Worm (Caenorhabditis elegans) whole organism, midembryonic: Measurements from ENCODE around the gene ZK1058.3.

Experiments
- T22C8.4 ChIP-seq: fragments of 200-800 bp; sonication (Bioruptor generic); IDR thresholded peaks from 2 replicates; pipeline ENCODE4 v1.3.6; 2022; ENCODE audit warnings: missing genetic modification characterization, missing compliant biosample characterization
- cog-1 ChIP-seq: sonication (generic microtip); optimal IDR thresholded peaks from 2 replicates; lab custom pipeline; 2016; ENCODE audit warnings: missing genetic modification characterization, missing compliant biosample characterization
- flt-1 ChIP-seq: fragments of 200-800 bp; sonication (Bioruptor generic); IDR thresholded peaks from 2 replicates; pipeline ENCODE4 v1.3.6; 2022; ENCODE audit warnings: missing genetic modification characterization, missing compliant biosample characterization
- klf-2 ChIP-seq: fragments of 200-800 bp; sonication (Bioruptor generic); conservative IDR thresholded peaks from 2 replicates; pipeline ENCODE4 v1.3.6; 2022; ENCODE audit warnings: missing genetic modification reagents, missing genetic modification characterization, missing compliant biosample characterization
- med-1 ChIP-seq: sonication (generic microtip); optimal IDR thresholded peaks from 2 replicates; lab custom pipeline; 2017; ENCODE audit warnings: missing genetic modification characterization, mild to moderate bottlenecking, missing compliant biosample characterization, antibody characterized with exemption, missing genetic modification reagents; ENCODE audit not compliant: insufficient read depth
- ref-1 ChIP-seq: fragments of 200-800 bp; sonication (Bioruptor generic); conservative IDR thresholded peaks from 2 replicates; pipeline ENCODE4 v1.3.6; 2022; ENCODE audit warnings: missing genetic modification reagents, missing genetic modification characterization, missing compliant biosample characterization
- tab-1 ChIP-seq: fragments of 200-800 bp; sonication (Bioruptor generic); IDR thresholded peaks from 2 replicates; pipeline ENCODE4 v1.3.6; 2022; ENCODE audit warnings: missing genetic modification characterization, missing compliant biosample characterization
- ztf-23 ChIP-seq: fragments of 200-800 bp; sonication (Bioruptor generic); IDR thresholded peaks from 2 replicates; pipeline ENCODE4 v1.3.6; 2022; ENCODE audit warnings: missing genetic modification reagents, missing genetic modification characterization, missing compliant biosample characterization
- ztf-29 ChIP-seq: fragments of 200-800 bp; sonication (Bioruptor generic); IDR thresholded peaks from 2 replicates; pipeline ENCODE4 v1.3.6; 2022; ENCODE audit warnings: missing genetic modification reagents, missing genetic modification characterization, missing compliant biosample characterization

Gene ZK1058.3

DNA sequence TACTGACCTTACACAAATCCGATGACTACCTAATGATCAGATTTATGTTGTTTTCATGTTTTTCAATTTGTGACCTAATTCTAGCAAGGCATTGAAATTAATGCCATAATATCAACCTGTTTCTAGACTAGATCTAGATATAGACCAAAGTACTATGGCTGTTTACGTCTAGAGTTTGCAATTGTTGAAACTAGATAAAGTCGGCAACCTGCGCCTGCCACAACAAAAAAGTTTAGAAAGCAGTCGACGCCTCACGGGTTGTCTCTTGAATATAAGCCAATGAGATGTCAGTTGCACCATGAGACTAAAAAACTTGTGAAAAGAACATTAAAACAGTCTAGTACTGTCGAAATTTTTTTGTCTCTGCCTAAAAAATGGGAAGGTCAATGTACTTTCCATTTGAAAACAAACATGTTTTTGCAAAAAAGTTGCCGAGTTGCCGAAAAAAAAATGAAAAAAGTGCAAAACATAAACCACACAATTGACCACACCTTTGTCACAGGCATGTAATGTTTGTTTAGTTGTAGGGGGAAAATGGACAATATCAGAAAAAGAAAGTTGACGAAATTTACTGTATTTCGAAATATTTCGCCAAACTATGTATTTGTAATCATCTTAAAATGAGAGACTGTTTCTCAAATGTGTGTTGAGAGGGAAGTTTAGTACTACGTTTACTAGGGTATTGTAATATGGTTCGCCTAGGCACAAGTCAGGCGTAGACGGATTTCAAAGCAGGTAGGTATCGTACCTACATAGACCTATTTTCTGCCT lies 39.5 kb upstream of the ZK1058.3 start:
- TF ChIP-seq ztf-29 (GFP tag; lab: Robert Waterston, UW): no peak
- no peak for TF ChIP-seq klf-2 (GFP tag; lab: Robert Waterston, UW)
- TF ChIP-seq T22C8.4 (GFP tag; lab: Robert Waterston, UW): no peak
- TF ChIP-seq med-1 (GFP tag; lab: Kevin White, UChicago): no peak
- TF ChIP-seq ztf-23 (GFP tag; lab: Robert Waterston, UW): no peak
- no peak for TF ChIP-seq tab-1 (GFP tag; lab: Robert Waterston, UW)
- TF ChIP-seq cog-1 (tag; lab: Kevin White, UChicago): no peak
- no peak for TF ChIP-seq ref-1 (GFP tag; lab: Robert Waterston, UW)

DNA sequence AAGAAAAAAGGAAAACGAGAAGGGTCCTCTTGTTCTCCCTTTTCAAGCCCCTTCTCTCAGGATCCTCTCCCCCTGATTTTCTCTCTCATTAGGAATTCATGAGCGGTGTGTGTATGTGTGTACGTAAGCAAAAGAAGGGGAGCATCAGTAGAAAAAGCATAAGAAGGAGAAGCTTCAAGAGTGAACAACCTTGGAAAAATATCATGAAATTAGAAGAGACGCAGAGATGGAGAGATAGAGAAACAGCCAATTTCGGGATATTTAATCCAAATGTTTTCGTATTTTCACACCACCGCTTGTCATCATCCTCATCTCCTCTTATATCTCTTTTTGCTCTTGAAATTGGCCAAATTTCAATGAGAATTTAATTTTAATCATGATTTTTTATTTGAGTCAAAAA lies 35.5 kb upstream of the ZK1058.3 start:
- no peak for TF ChIP-seq med-1 (GFP tag; lab: Kevin White, UChicago)
- TF ChIP-seq tab-1 (GFP tag; lab: Robert Waterston, UW): no peak
- TF ChIP-seq T22C8.4 (GFP tag; lab: Robert Waterston, UW): no peak
- no peak for TF ChIP-seq klf-2 (GFP tag; lab: Robert Waterston, UW)
- no peak for TF ChIP-seq ztf-23 (GFP tag; lab: Robert Waterston, UW)
- no peak for TF ChIP-seq ztf-29 (GFP tag; lab: Robert Waterston, UW)
- no peak for TF ChIP-seq ref-1 (GFP tag; lab: Robert Waterston, UW)
- TF ChIP-seq cog-1 (tag; lab: Kevin White, UChicago): no peak
- TF ChIP-seq flt-1 (GFP tag; lab: Robert Waterston, UW): no peak

DNA sequence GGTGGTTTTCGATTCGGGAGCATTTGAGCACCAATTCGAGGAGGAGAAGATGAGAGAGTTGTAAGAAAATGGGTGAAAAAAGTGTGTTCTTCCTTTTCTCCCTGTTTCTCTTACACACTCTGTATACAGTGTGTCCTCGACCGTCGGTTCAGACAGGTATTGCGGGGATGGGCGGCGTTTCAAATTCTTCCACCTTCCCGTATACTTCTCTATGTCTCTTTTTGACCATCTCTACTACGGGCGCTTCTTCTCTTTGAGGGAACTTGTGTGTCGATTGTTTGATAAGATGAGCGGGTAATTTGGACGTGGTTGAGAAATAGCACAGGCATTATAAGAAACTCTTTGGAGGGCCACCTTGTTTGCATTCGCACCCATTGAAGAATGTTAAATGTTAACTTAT lies 31.1 kb upstream of the ZK1058.3 start:
- TF ChIP-seq ztf-23 (GFP tag; lab: Robert Waterston, UW): no peak
- TF ChIP-seq ref-1 (GFP tag; lab: Robert Waterston, UW): no peak
- no peak for TF ChIP-seq cog-1 (tag; lab: Kevin White, UChicago)
- TF ChIP-seq med-1 (GFP tag; lab: Kevin White, UChicago): no peak
- TF ChIP-seq flt-1 (GFP tag; lab: Robert Waterston, UW): no peak
- no peak for TF ChIP-seq tab-1 (GFP tag; lab: Robert Waterston, UW)
- TF ChIP-seq ztf-29 (GFP tag; lab: Robert Waterston, UW): no peak

DNA sequence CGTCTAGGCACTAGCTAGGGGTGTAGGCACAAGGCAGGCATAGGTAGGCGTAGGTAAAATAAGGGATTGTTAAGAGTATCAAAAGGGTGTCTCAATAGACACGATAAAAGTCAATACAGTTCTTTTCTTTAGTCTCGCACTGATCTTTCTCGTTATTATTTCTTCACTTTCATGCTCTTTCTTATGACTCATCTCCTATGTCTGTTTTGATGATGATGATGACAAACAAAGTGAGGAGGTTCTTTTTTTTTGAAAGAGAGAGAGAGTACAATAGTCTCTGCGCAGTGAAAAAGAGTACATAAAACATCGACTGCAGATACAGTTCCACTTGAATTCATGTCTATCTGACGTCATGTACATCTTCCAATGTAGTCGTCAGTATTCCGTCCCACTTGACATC lies 28.8 kb upstream of the ZK1058.3 start:
- no peak for TF ChIP-seq med-1 (GFP tag; lab: Kevin White, UChicago)
- TF ChIP-seq ztf-23 (GFP tag; lab: Robert Waterston, UW): no peak
- no peak for TF ChIP-seq cog-1 (tag; lab: Kevin White, UChicago)
- no peak for TF ChIP-seq klf-2 (GFP tag; lab: Robert Waterston, UW)
- TF ChIP-seq tab-1 (GFP tag; lab: Robert Waterston, UW): no peak

DNA sequence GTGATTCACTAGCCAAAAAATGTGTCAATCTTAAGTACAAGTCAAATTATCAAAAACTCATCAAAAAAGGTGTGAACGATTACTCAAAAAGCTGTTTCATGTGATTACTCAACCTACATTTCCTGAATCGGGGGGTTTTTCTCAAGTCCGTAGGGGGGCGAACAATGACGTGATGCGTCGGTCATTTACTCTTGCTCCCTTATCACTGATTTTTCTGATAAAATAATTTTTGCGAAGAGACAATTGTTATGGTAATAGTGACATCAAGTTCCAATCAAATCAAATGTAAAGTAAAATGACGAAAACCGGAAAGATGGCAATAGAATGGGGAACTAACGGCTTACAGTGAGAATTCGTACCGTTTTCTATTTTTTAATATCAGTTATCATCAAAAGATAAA lies 24.7 kb upstream of the ZK1058.3 start:
- TF ChIP-seq klf-2 (GFP tag; lab: Robert Waterston, UW) (no peak), cog-1 (tag; lab: Kevin White, UChicago) (no peak)

DNA sequence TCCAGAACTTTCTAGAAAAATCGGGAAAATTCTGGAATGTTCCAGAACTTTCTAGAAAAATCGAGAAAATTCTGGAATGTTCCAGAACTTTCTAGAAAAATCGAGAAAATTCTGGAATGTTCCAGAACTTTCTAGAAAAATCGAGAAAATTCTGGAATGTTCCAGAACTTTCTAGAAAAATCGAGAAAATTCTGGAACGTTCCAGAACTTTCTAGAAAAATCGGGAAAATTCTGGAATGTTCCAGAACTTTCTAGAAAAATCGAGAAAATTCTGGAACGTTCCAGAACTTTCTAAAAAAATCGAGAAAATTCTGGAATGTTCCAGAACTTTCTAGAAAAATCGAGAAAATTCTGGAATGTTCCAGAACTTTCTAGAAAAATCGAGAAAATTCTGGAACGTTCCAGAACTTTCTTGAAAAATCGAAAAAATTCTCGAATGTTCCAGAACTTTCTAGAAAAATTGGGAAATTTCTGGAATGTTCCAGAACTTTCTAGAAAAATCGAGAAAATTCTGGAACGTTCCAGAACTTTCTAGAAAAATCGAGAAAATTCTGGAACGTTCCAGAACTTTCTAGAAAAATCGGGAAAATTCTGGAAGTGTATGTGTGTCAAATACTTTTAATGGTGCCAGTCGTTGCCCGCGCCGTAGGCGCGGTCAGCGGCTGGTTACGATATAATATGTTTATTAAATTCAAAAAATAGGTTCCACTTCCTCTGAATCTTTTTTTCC lies 21.4 kb upstream of the ZK1058.3 start:
- peak; percentile 85 for TF ChIP-seq flt-1 (GFP tag; lab: Robert Waterston, UW)
- TF ChIP-seq ref-1 (GFP tag; lab: Robert Waterston, UW): peak; percentile 40; the same call in 1 of the 2 replicates

DNA sequence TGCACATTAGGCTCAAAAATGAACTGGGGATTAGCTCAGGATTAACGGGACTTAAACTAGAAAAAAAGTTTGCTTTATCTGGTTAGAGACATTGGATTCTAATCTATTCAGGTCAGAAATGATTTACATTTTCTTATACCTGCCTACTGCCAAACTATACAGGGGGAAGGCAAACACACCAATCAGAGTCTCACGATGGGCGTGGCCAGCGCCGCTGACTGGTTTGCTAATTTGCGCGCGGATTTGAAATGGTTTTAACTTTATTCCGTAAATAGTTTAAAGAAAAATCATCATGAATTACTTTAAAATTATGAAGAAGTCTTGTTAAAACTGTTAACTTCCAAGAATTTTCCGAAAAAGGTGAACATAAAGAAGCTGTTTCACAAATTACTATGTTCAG lies 20.3 kb upstream of the ZK1058.3 start:
- TF ChIP-seq ref-1 (GFP tag; lab: Robert Waterston, UW) (no peak), ztf-29 (GFP tag; lab: Robert Waterston, UW) (no peak), ztf-23 (GFP tag; lab: Robert Waterston, UW) (no peak), cog-1 (tag; lab: Kevin White, UChicago) (no peak), klf-2 (GFP tag; lab: Robert Waterston, UW) (no peak)

DNA sequence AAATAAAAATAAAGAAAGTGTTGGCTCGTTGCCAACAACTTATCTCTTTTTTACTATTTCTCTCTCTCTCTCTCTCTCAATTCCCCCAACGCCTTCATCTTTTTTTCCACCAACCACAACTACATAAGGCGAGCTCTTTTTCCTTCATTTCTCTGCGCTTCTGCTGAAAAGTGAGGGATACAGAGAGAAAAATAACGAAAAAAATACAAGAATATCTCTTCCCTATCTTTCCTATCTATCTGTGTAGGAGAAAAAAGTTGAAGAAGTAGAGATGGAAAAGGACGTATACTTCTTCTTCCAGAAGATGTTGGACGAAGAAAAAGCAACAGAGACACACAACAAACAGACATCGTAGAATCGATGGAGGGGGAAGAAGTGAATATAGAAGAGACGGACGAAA lies 19.8 kb upstream of the ZK1058.3 start:
- TF ChIP-seq cog-1 (tag; lab: Kevin White, UChicago): no peak
- no peak for TF ChIP-seq ref-1 (GFP tag; lab: Robert Waterston, UW)
- TF ChIP-seq tab-1 (GFP tag; lab: Robert Waterston, UW): no peak
- TF ChIP-seq T22C8.4 (GFP tag; lab: Robert Waterston, UW): no peak
- TF ChIP-seq ztf-29 (GFP tag; lab: Robert Waterston, UW): no peak
- TF ChIP-seq klf-2 (GFP tag; lab: Robert Waterston, UW): no peak
- TF ChIP-seq med-1 (GFP tag; lab: Kevin White, UChicago): no peak
- no peak for TF ChIP-seq flt-1 (GFP tag; lab: Robert Waterston, UW)
- TF ChIP-seq ztf-23 (GFP tag; lab: Robert Waterston, UW): no peak

DNA sequence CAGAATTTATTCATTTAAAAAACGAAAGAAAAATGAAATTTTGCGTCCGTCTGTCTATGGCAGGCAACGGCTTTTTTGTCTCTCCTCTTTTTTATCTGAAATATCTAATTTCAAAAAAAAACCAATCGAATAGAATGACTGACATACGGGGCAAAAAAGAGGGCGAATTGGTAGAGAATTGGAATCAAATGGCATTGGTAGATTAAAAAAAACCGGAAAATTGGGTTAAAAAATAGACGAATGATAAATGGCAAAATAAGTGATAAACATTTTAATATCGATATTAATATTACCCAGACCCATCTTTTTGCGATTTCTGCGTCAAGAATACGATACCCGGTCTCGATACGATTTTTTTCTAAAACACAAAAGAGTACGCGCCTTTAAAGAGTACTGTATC lies 17.1 kb upstream of the ZK1058.3 start, which contains the start of gene tir-1:
Gene tir-1, minus strand, starts transcription at position 101 of the 400 bp plus-strand sequence.
- TF ChIP-seq flt-1 (GFP tag; lab: Robert Waterston, UW): no peak
- TF ChIP-seq cog-1 (tag; lab: Kevin White, UChicago): no peak
- no peak for TF ChIP-seq med-1 (GFP tag; lab: Kevin White, UChicago)
- TF ChIP-seq ztf-29 (GFP tag; lab: Robert Waterston, UW): no peak
- no peak for TF ChIP-seq T22C8.4 (GFP tag; lab: Robert Waterston, UW)
- no peak for TF ChIP-seq ref-1 (GFP tag; lab: Robert Waterston, UW)
- TF ChIP-seq tab-1 (GFP tag; lab: Robert Waterston, UW): no peak
- no peak for TF ChIP-seq klf-2 (GFP tag; lab: Robert Waterston, UW)
- TF ChIP-seq ztf-23 (GFP tag; lab: Robert Waterston, UW): no peak
